Fruit fly (Drosophila melanogaster) whole organism, embryonic: ENCODE results near the gene Dif.
A peak's percentile ranks its signal among the peaks of the same experiment; 100 is the strongest.

Source experiments
- B-H2 ChIP-seq: fragments of 200-800 bp; sonication (Bioruptor generic); optimal IDR thresholded peaks from 2 replicates; lab custom pipeline; 2018; ENCODE audit warnings: missing biosample characterization, mild to moderate bottlenecking, missing genetic modification characterization
- Blimp-1 ChIP-seq: fragments of 200-800 bp; sonication (Bioruptor generic); optimal IDR thresholded peaks from 3 replicates; lab custom pipeline; 2018; ENCODE audit warnings: missing biosample characterization, missing genetic modification characterization, mild to moderate bottlenecking, moderate library complexity, missing genetic modification reagents
- CG10209 ChIP-seq: fragments of 200-800 bp; sonication (Bioruptor generic); optimal IDR thresholded peaks from 3 replicates; lab custom pipeline; 2017; ENCODE audit warnings: missing biosample characterization, mild to moderate bottlenecking, missing genetic modification characterization, missing genetic modification reagents
- CG10366 ChIP-seq: fragments of 200-800 bp; sonication (Bioruptor generic); IDR thresholded peaks from 2 replicates; pipeline ENCODE4 v1.3.6; 2022; ENCODE audit warnings: missing biosample characterization, missing genetic modification characterization
- CG10979 ChIP-seq: fragments of 200-800 bp; sonication (Bioruptor generic); optimal IDR thresholded peaks from 2 replicates; lab custom pipeline; 2018; ENCODE audit warnings: missing biosample characterization, mild to moderate bottlenecking, missing genetic modification characterization, moderate library complexity
- CG11247 ChIP-seq: fragments of 200-800 bp; sonication (Bioruptor generic); IDR thresholded peaks from 2 replicates; pipeline ENCODE4 v1.3.6; 2022; ENCODE audit warnings: missing biosample characterization, missing genetic modification characterization
- CG1233 ChIP-seq: fragments of 200-800 bp; sonication (Bioruptor generic); optimal IDR thresholded peaks from 4 replicates; lab custom pipeline; 2018; ENCODE audit warnings: missing biosample characterization, mild to moderate bottlenecking, missing genetic modification characterization
- CG12659 ChIP-seq: fragments of 200-800 bp; sonication (Bioruptor generic); optimal IDR thresholded peaks from 3 replicates; lab custom pipeline; 2017; ENCODE audit warnings: mild to moderate bottlenecking, missing biosample characterization, missing genetic modification reagents, missing genetic modification characterization
- CG13123 ChIP-seq: fragments of 200-800 bp; sonication (Bioruptor generic); optimal IDR thresholded peaks from 2 replicates; lab custom pipeline; 2016; ENCODE audit warnings: missing biosample characterization, missing genetic modification characterization
- CG14667 ChIP-seq: fragments of 200-800 bp; sonication (Bioruptor generic); IDR thresholded peaks from 2 replicates; pipeline ENCODE4 v1.3.6; 2022; ENCODE audit warnings: missing biosample characterization, missing genetic modification characterization
- CG14965 ChIP-seq: fragments of 200-800 bp; sonication (Bioruptor generic); optimal IDR thresholded peaks from 2 replicates; lab custom pipeline; 2016; ENCODE audit warnings: missing biosample characterization, missing genetic modification characterization, borderline replicate concordance
- CG1647 ChIP-seq: fragments of 200-800 bp; sonication (Bioruptor generic); optimal IDR thresholded peaks from 3 replicates; lab custom pipeline; 2016; ENCODE audit warnings: missing biosample characterization, missing genetic modification characterization
- CG16863 ChIP-seq: fragments of 200-800 bp; sonication (Bioruptor generic); optimal IDR thresholded peaks from 3 replicates; lab custom pipeline; 2016; ENCODE audit warnings: missing biosample characterization, missing genetic modification characterization
- CG17328 ChIP-seq: fragments of 200-800 bp; sonication (Bioruptor generic); IDR thresholded peaks from 2 replicates; pipeline ENCODE4 v1.3.6; 2022; ENCODE audit warnings: missing biosample characterization, missing genetic modification characterization
- CG1792 ChIP-seq: fragments of 200-800 bp; sonication (Bioruptor generic); optimal IDR thresholded peaks from 2 replicates; lab custom pipeline; 2016; ENCODE audit warnings: missing biosample characterization, missing genetic modification characterization
- CG18476 ChIP-seq: fragments of 200-800 bp; sonication (Bioruptor generic); optimal IDR thresholded peaks from 2 replicates; lab custom pipeline; 2016; ENCODE audit warnings: missing biosample characterization, mild to moderate bottlenecking, missing genetic modification characterization
- CG18619 ChIP-seq: fragments of 200-800 bp; sonication (Bioruptor generic); optimal IDR thresholded peaks from 3 replicates; lab custom pipeline; 2017; ENCODE audit warnings: missing biosample characterization, mild to moderate bottlenecking, missing genetic modification characterization
- CG31224 ChIP-seq: fragments of 200-800 bp; sonication (Bioruptor generic); IDR thresholded peaks from 2 replicates; pipeline ENCODE4 v1.3.6; 2022; ENCODE audit warnings: missing biosample characterization, missing genetic modification characterization
- CG43689 ChIP-seq: fragments of 200-800 bp; sonication (Bioruptor generic); IDR thresholded peaks from 2 replicates; pipeline ENCODE4 v1.3.6; 2022; ENCODE audit warnings: missing biosample characterization, missing genetic modification characterization
- CG5245 ChIP-seq: fragments of 200-800 bp; sonication (Bioruptor generic); optimal IDR thresholded peaks from 3 replicates; lab custom pipeline; 2016; ENCODE audit warnings: missing biosample characterization, missing genetic modification characterization
- CG6175 ChIP-seq: fragments of 200-800 bp; sonication (Bioruptor generic); IDR thresholded peaks from 3 replicates; pipeline ENCODE4 v1.3.6; 2022; ENCODE audit warnings: missing biosample characterization, missing genetic modification characterization
- CG6654 ChIP-seq: fragments of 200-800 bp; sonication (Bioruptor generic); optimal IDR thresholded peaks from 2 replicates; lab custom pipeline; 2017; ENCODE audit warnings: missing biosample characterization, mild to moderate bottlenecking, missing genetic modification characterization
- CG7745 ChIP-seq: fragments of 200-800 bp; sonication (Bioruptor generic); optimal IDR thresholded peaks from 2 replicates; lab custom pipeline; 2018; ENCODE audit warnings: missing biosample characterization, mild to moderate bottlenecking, missing genetic modification characterization, moderate library complexity
- CG7839 ChIP-seq: fragments of 200-800 bp; sonication (Bioruptor generic); optimal IDR thresholded peaks from 3 replicates; lab custom pipeline; 2018; ENCODE audit warnings: missing biosample characterization, mild to moderate bottlenecking, missing genetic modification characterization, moderate library complexity
- CG8478 ChIP-seq: fragments of >200 bp; optimal IDR thresholded peaks from 2 replicates; lab custom pipeline; 2018
- CG9817 ChIP-seq: fragments of 200-800 bp; sonication (Bioruptor generic); optimal IDR thresholded peaks from 2 replicates; lab custom pipeline; 2018; ENCODE audit warnings: missing biosample characterization, mild to moderate bottlenecking, missing genetic modification characterization, moderate library complexity
- Camta ChIP-seq: fragments of 200-800 bp; sonication (Bioruptor generic); optimal IDR thresholded peaks from 2 replicates; lab custom pipeline; 2016; ENCODE audit warnings: missing biosample characterization, missing genetic modification characterization
- CrebB ChIP-seq: fragments of 200-800 bp; sonication (Bioruptor generic); optimal IDR thresholded peaks from 3 replicates; lab custom pipeline; 2018; ENCODE audit warnings: missing biosample characterization, mild to moderate bottlenecking, missing genetic modification characterization
- Dip2 ChIP-seq: fragments of 200-800 bp; sonication (Bioruptor generic); IDR thresholded peaks from 2 replicates; pipeline ENCODE4 v1.3.6; 2022; ENCODE audit warnings: missing biosample characterization, missing genetic modification characterization
- Med ChIP-seq: fragments of 200-800 bp; sonication (Bioruptor generic); peaks from one replicate; lab custom pipeline; 2016; ENCODE audit warnings: missing biosample characterization, missing genetic modification characterization, mild to moderate bottlenecking, inconsistent platforms, moderate library complexity
- Myb ChIP-seq: fragments of 200-800 bp; sonication (Bioruptor generic); optimal IDR thresholded peaks from 2 replicates; lab custom pipeline; 2016; ENCODE audit warnings: missing biosample characterization, missing genetic modification characterization
- Neu2 ChIP-seq: fragments of 200-800 bp; sonication (Bioruptor generic); optimal IDR thresholded peaks from 3 replicates; lab custom pipeline; 2016; ENCODE audit warnings: missing biosample characterization, missing genetic modification characterization, borderline replicate concordance
- Poxn ChIP-seq: fragments of 200-800 bp; sonication (Bioruptor generic); IDR thresholded peaks from 2 replicates; pipeline ENCODE4 v1.3.6; 2022; ENCODE audit warnings: missing biosample characterization, missing genetic modification characterization
- Spps ChIP-seq: fragments of 200-800 bp; sonication (Bioruptor generic); optimal IDR thresholded peaks from 2 replicates; lab custom pipeline; 2018; ENCODE audit warnings: missing biosample characterization, mild to moderate bottlenecking, missing genetic modification characterization
- Sry-β ChIP-seq: fragments of 200-800 bp; sonication (Bioruptor generic); optimal IDR thresholded peaks from 2 replicates; lab custom pipeline; 2018; ENCODE audit warnings: missing biosample characterization, mild to moderate bottlenecking, missing genetic modification characterization, moderate library complexity
- bcd ChIP-seq: fragments of 200-800 bp; sonication (Bioruptor generic); optimal IDR thresholded peaks from 2 replicates; lab custom pipeline; 2017; ENCODE audit warnings: missing biosample characterization, mild to moderate bottlenecking, missing genetic modification characterization
- chn ChIP-seq: fragments of 200-800 bp; sonication (Bioruptor generic); optimal IDR thresholded peaks from 2 replicates; lab custom pipeline; 2016; ENCODE audit warnings: missing biosample characterization, missing genetic modification characterization
- dm ChIP-seq: fragments of 200-800 bp; sonication (Bioruptor generic); optimal IDR thresholded peaks from 3 replicates; lab custom pipeline; 2016; ENCODE audit warnings: missing biosample characterization, missing genetic modification characterization
- en ChIP-seq: fragments of 200-800 bp; sonication (Bioruptor generic); optimal IDR thresholded peaks from 2 replicates; lab custom pipeline; 2016; ENCODE audit warnings: missing biosample characterization, missing genetic modification characterization
- gcm ChIP-seq: fragments of 200-800 bp; sonication (Bioruptor generic); optimal IDR thresholded peaks from 2 replicates; lab custom pipeline; 2019; ENCODE audit warnings: missing biosample characterization, mild to moderate bottlenecking, missing genetic modification characterization, moderate library complexity
- gfzf ChIP-seq: fragments of 200-800 bp; sonication (Bioruptor generic); optimal IDR thresholded peaks from 2 replicates; lab custom pipeline; 2016; ENCODE audit warnings: missing biosample characterization, mild to moderate bottlenecking, missing genetic modification characterization, moderate library complexity
- hb ChIP-seq: fragments of 200-800 bp; sonication (Bioruptor generic); IDR thresholded peaks from 3 replicates; pipeline ENCODE4 v1.3.6; 2022; ENCODE audit warnings: missing biosample characterization, missing genetic modification characterization; ENCODE audit not compliant: partially characterized antibody
- knrl ChIP-seq: fragments of 200-800 bp; sonication (Bioruptor generic); IDR thresholded peaks from 3 replicates; pipeline ENCODE4 v1.3.6; 2022; ENCODE audit warnings: missing biosample characterization, missing genetic modification characterization; ENCODE audit not compliant: partially characterized antibody
- lilli ChIP-seq: fragments of 200-800 bp; sonication (Bioruptor generic); optimal IDR thresholded peaks from 3 replicates; lab custom pipeline; 2016; ENCODE audit warnings: missing biosample characterization, missing genetic modification characterization
- prd ChIP-seq, 3 experiments: fragments of >200 bp in 2 of 3; fragments of 200-800 bp in 1 of 3; sonication (Bioruptor generic) in 1 of 3; optimal IDR thresholded peaks in 2 of 3; IDR thresholded peaks in 1 of 3; 2 replicates in 2 of 3; 3 replicates in 1 of 3; pipeline versions ENCODE4 v1.3.6 to Lab custom; 2017 to 2022; ENCODE audit warnings: missing biosample characterization in 1 of 3, missing genetic modification characterization in 1 of 3
- repo ChIP-seq: fragments of 200-800 bp; sonication (Bioruptor generic); optimal IDR thresholded peaks from 2 replicates; lab custom pipeline; 2016; ENCODE audit warnings: missing biosample characterization, missing genetic modification characterization
- salm ChIP-seq: fragments of 200-800 bp; sonication (Bioruptor generic); optimal IDR thresholded peaks from 2 replicates; lab custom pipeline; 2018; ENCODE audit warnings: missing biosample characterization, mild to moderate bottlenecking, missing genetic modification characterization
- sim ChIP-seq: fragments of 200-800 bp; sonication (Bioruptor generic); IDR thresholded peaks from 2 replicates; pipeline ENCODE4 v1.3.6; 2022; ENCODE audit warnings: missing biosample characterization, missing genetic modification characterization
- sna ChIP-seq: fragments of 200-800 bp; sonication (Bioruptor generic); IDR thresholded peaks from 2 replicates; pipeline ENCODE4 v1.3.6; 2022; ENCODE audit warnings: missing biosample characterization, missing genetic modification characterization; ENCODE audit not compliant: partially characterized antibody
- unc-4 ChIP-seq: fragments of 200-800 bp; sonication (Bioruptor generic); IDR thresholded peaks from 2 replicates; pipeline ENCODE4 v1.3.6; 2022; ENCODE audit warnings: missing biosample characterization, missing genetic modification characterization; ENCODE audit not compliant: partially characterized antibody

Dif gene

dm6 chr2L:17410358-17410757 lies 22.6 kb downstream of the Dif start, which contains the start of the genes Polr2J and CG15141 (continued):
- TF ChIP-seq CG14667 (GFP tag; lab: Robert Waterston, UW) (peak; percentile 80), CG10979 (tag; lab: Kevin White, UChicago) (peak; percentile 83), Med (GFP tag; lab: Kevin White, UChicago) (peak; percentile 97), CG1792 (GFP tag; lab: Kevin White, UChicago) (peak; percentile 46), CG13123 (peak; percentile 69), dm (GFP tag; lab: Kevin White, UChicago) (peak; percentile 69), Dip2 (GFP tag; lab: Robert Waterston, UW) (no peak), CG7839 (tag; lab: Kevin White, UChicago) (no peak), sna (peak; percentile 84), prd (optimal IDR thresholded peaks at IDR 0.05; lab: Kevin White, UChicago) (no peak), prd (GFP tag; IDR thresholded peaks at IDR 0.05; lab: Robert Waterston, UW) (peak; percentile 95), CG1233 (GFP tag; lab: Kevin White, UChicago) (peak; percentile 80), CG7745 (no peak), knrl (GFP tag; lab: Robert Waterston, UW) (peak; percentile 92), CG6654 (GFP tag; lab: Kevin White, UChicago) (peak; percentile 58), gfzf (no peak), B-H2 (GFP tag; lab: Kevin White, UChicago) (peak; percentile 79), chn (GFP tag; lab: Kevin White, UChicago) (peak; percentile 75), Camta (peak; percentile 59), CG10366 (GFP tag; lab: Robert Waterston, UW) (peak; percentile 87), Sry-β (peak; percentile 93), CG12659 (GFP tag; lab: Kevin White, UChicago) (peak; percentile 90), Blimp-1 (GFP tag; lab: Kevin White, UChicago) (peak; percentile 78), CG14965 (GFP tag; lab: Kevin White, UChicago) (no peak), CG18476 (GFP tag; lab: Kevin White, UChicago) (peak; percentile 86), CG17328 (GFP tag; lab: Robert Waterston, UW) (peak; percentile 75), lilli (GFP tag; lab: Kevin White, UChicago) (peak; percentile 93), CrebB (peak; percentile 59), bcd (GFP tag; lab: Kevin White, UChicago) (peak; percentile 89), CG9817 (tag; lab: Kevin White, UChicago) (peak; percentile 91), CG8478 (lab: Kevin White, UChicago) (no peak), Spps (tag; lab: Kevin White, UChicago) (peak; percentile 54), salm (tag; lab: Kevin White, UChicago) (no peak), CG43689 (GFP tag; lab: Robert Waterston, UW) (no peak), CG31224 (GFP tag; lab: Robert Waterston, UW) (peak; percentile 73), gcm (GFP tag; lab: Kevin White, UChicago) (no peak), Myb (GFP tag; lab: Kevin White, UChicago) (peak; percentile 45), Neu2 (no peak), repo (GFP tag; lab: Kevin White, UChicago) (no peak), CG10209 (GFP tag; lab: Kevin White, UChicago) (peak; percentile 87), unc-4 (GFP tag; lab: Robert Waterston, UW) (peak; percentile 89), CG11247 (GFP tag; lab: Robert Waterston, UW) (peak; percentile 82), Poxn (GFP tag; lab: Robert Waterston, UW) (no peak), CG16863 (GFP tag; lab: Kevin White, UChicago) (peak; percentile 78), CG6175 (peak; percentile 71; the same call in 2 of the 3 replicates), CG1647 (GFP tag; lab: Kevin White, UChicago) (peak; percentile 61), en (GFP tag; lab: Kevin White, UChicago) (no peak), CG5245 (GFP tag; lab: Kevin White, UChicago) (peak; percentile 45), sim (GFP tag; lab: Robert Waterston, UW) (no peak), hb (peak; percentile 69; the same call in 2 of the 3 replicates), CG18619 (peak; percentile 77)
